Fruit fly (Drosophila melanogaster) whole organism: Measurements from ENCODE around the gene flfl.

Experiments
- CG8478 ChIP-seq: fragments of >200 bp; optimal IDR thresholded peaks from 2 replicates; lab custom pipeline; 2018; ENCODE audit warnings: inconsistent platforms
- Dll ChIP-seq: fragments of >200 bp; optimal IDR thresholded peaks from 2 replicates; lab custom pipeline; 2017
- EcR ChIP-seq, 2 experiments: fragments of >200 bp; optimal IDR thresholded peaks; 2 replicates each; lab custom pipeline; 2017; ENCODE audit warnings: missing biosample characterization in 2 of 2, missing genetic modification characterization in 2 of 2, missing genetic modification reagents in 2 of 2
- pan ChIP-seq: fragments of >200 bp; optimal IDR thresholded peaks from 2 replicates; lab custom pipeline; 2017
- psq ChIP-seq: fragments of >200 bp; optimal IDR thresholded peaks from 2 replicates; lab custom pipeline; 2017
- usp ChIP-seq: fragments of >200 bp; optimal IDR thresholded peaks from 2 replicates; lab custom pipeline; 2017; ENCODE audit warnings: missing biosample characterization, missing genetic modification characterization, mixed read lengths

DNA sequence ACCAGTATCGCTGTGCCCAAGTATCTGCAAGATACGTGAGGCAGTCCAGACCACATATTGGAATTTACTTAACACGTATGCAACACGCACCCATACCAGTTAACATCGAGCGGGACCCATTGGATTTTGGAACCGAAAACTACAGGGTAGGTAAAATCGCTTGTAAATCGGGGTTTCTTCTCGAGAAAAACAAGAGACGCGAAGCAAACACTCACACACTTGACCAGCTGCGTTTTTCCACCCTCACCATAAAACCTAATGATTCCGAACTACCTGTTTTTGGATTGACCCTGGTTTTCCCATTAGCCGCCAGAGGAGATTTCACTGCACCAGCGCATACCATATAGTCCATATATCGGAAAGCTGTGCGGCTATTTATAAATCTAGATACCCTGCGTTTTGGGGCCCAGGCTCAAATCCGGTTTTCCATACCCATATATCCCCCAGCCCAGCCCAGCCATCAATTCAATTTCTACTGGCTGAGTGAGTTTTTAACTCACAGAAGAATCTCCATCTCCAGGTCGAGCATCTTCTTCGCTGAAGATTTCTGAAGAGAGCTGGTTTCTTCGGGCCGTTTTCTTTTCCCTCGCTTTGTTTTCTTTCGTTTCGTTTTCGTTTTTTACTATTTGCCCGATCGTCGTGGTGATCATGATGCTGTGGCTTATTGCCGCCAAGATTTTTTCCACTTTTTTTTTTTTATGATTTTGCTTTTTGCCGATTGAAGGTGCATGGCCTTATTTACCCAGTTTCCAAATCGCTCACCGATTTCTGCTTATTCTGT is 32.1 kb downstream of the flfl start:
- TF ChIP-seq CG8478 (lab: Kevin White, UChicago) (no peak), psq (lab: Kevin White, UChicago) (no peak), pan (lab: Kevin White, UChicago) (no peak), usp (GFP tag; lab: Kevin White, UChicago) (no peak), EcR (GFP tag; optimal IDR thresholded peaks at IDR 0.05; lab: Kevin White, UChicago) (no peak), Dll (lab: Kevin White, UChicago) (no peak)
